Fruit fly (Drosophila melanogaster) whole organism, adult: ENCODE data around the gene RSG7.

Experiments
- CG12768 ChIP-seq: fragments of 200-800 bp; sonication (Bioruptor generic); optimal IDR thresholded peaks from 2 replicates; lab custom pipeline; 2017; ENCODE audit warnings: missing biosample characterization, missing genetic modification characterization, mild to moderate bottlenecking, moderate library complexity, missing genetic modification reagents
- CG1620 ChIP-seq: fragments of 200-800 bp; sonication (Bioruptor generic); optimal IDR thresholded peaks from 2 replicates; lab custom pipeline; 2016; ENCODE audit warnings: missing biosample characterization, missing genetic modification characterization

- TF ChIP-seq CG1620 (GFP tag; lab: Kevin White, UChicago) (no peak), CG12768 (GFP tag; lab: Kevin White, UChicago) (no peak)
Observed at dm6 chrX:16867622-16868021, 23.4 kb upstream of the RSG7 start.
